Worm (Caenorhabditis elegans): Measurements from ENCODE around the gene F38E11.9.
A peak's percentile ranks its signal among the peaks of the same experiment; 100 is the strongest.

Gene F38E11.9

DNA sequence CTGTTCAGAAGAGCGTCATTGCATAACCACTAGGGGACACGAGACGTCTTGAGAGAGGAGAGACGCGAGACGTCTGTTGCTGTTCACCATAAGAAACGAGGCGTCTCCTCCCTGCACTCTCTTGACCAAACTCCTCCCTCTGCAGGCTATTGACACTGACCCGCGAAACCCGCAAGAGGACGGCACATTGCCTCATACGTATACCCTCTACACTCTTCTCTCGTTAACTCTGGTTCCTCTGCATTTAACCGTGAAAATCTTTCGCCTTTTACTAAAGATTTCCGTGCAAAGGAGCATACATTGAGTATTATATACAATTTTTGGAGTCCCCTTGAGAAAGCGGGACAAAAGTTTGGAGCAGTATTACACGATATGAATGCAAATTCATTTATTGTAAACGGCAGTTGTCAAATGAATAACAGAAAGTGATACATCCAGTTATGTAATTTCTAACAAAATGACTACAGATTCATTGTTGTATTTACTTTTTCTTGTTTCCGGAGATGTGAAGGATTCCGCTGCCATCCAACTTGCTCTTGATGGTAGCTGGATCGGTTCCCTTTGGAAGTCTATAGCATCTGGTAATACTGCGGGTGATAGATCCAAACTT lies 682 bp upstream of the F38E11.9 start (continued):
- TF ChIP-seq daf-8 (GFP tag; IDR thresholded peaks at IDR 0.05): no peak
- peak; percentile 84 for TF ChIP-seq duxl-1 (tag; optimal IDR thresholded peaks at IDR 0.05; ENCODE audit: poor library complexity)
- TF ChIP-seq vab-7 (GFP tag; IDR thresholded peaks at IDR 0.05): no peak; the same call in 1 of the 2 replicates
- peak; percentile 87 for TF ChIP-seq T20F7.1 (GFP tag; optimal IDR thresholded peaks at IDR 0.05)
- peak; percentile 81 for TF ChIP-seq F10B5.3 (tag; optimal IDR thresholded peaks at IDR 0.05)
- peak; percentile 87 for TF ChIP-seq nhr-102 (tag; optimal IDR thresholded peaks at IDR 0.05)
- peak; percentile 97 for TF ChIP-seq dve-1 (tag; optimal IDR thresholded peaks at IDR 0.05; ENCODE audit: insufficient read depth)
- TF ChIP-seq ztf-11 (tag; optimal IDR thresholded peaks at IDR 0.05): no peak
- TF ChIP-seq nhr-11 (tag; optimal IDR thresholded peaks at IDR 0.05): peak; percentile 92
- TF ChIP-seq hmg-1.1 (GFP tag; IDR thresholded peaks at IDR 0.05): peak; percentile 94
- TF ChIP-seq zfp-3 (GFP tag; conservative IDR thresholded peaks at IDR 0.05): peak; percentile 86
- peak; percentile 81 for TF ChIP-seq F37D6.2 (tag; optimal IDR thresholded peaks at IDR 0.05)
- TF ChIP-seq zip-11 (GFP tag; IDR thresholded peaks at IDR 0.05): no peak
- peak; percentile 91 for TF ChIP-seq aha-1 (tag)
- TF ChIP-seq F26F4.8 (GFP tag; conservative IDR thresholded peaks at IDR 0.05): no peak
- no peak for TF ChIP-seq egl-27 (tag; optimal IDR thresholded peaks at IDR 0.05)
- TF ChIP-seq unc-62 (GFP tag; optimal IDR thresholded peaks at IDR 0.05 in 1 of 2): peak; percentile 42 to 98
- no peak for TF ChIP-seq unc-62 (tag; optimal IDR thresholded peaks at IDR 0.05)
- no peak for TF ChIP-seq lir-3 (tag; optimal IDR thresholded peaks at IDR 0.05)
- no peak for TF ChIP-seq saeg-2 (GFP tag; IDR thresholded peaks at IDR 0.05)
- peak; percentile 88 for TF ChIP-seq nhr-28 (tag; optimal IDR thresholded peaks at IDR 0.05)
- TF ChIP-seq zfp-2 (tag; optimal IDR thresholded peaks at IDR 0.05): peak; percentile 56
- no peak for TF ChIP-seq dmd-8 (GFP tag; IDR thresholded peaks at IDR 0.05)
- no peak for TF ChIP-seq cey-2 (tag; optimal IDR thresholded peaks at IDR 0.05; ENCODE audit: borderline replicate concordance, insufficient read depth)
- TF ChIP-seq lin-15B (tag; optimal IDR thresholded peaks at IDR 0.05): no peak
- peak; percentile 86 for TF ChIP-seq F49E8.2 (tag; optimal IDR thresholded peaks at IDR 0.05; ENCODE audit: borderline replicate concordance)
- no peak for TF ChIP-seq dmd-9 (GFP tag; IDR thresholded peaks at IDR 0.05)
- TF ChIP-seq lin-29 (GFP tag; IDR thresholded peaks at IDR 0.05): no peak
- TF ChIP-seq nhr-77 (tag; optimal IDR thresholded peaks at IDR 0.05): peak; percentile 88
- peak; percentile 97 for TF ChIP-seq mep-1 (tag; optimal IDR thresholded peaks at IDR 0.05)
- TF ChIP-seq mdl-1 (tag; optimal IDR thresholded peaks at IDR 0.05): peak; percentile 72 to 95
- peak; percentile 75 to 93 for TF ChIP-seq lsy-2 (tag; optimal IDR thresholded peaks at IDR 0.05)
- no peak for TF ChIP-seq ceh-28 (tag; optimal IDR thresholded peaks at IDR 0.05)
- TF ChIP-seq Y105C5A.15 (GFP tag; IDR thresholded peaks at IDR 0.05): no peak
- peak; percentile 67 for TF ChIP-seq Y48G9A.11 (GFP tag; IDR thresholded peaks at IDR 0.05)
- peak; percentile 86 for TF ChIP-seq lin-38 (GFP tag; IDR thresholded peaks at IDR 0.05)
- TF ChIP-seq gei-8 (GFP tag; optimal IDR thresholded peaks at IDR 0.05): peak; percentile 80
- peak; percentile 79 for TF ChIP-seq dpl-1 (GFP tag; optimal IDR thresholded peaks at IDR 0.05)
- TF ChIP-seq nhr-25 (tag; optimal IDR thresholded peaks at IDR 0.05; ENCODE audit: borderline replicate concordance, insufficient read depth): peak; percentile 95
- TF ChIP-seq lim-7 (GFP tag; IDR thresholded peaks at IDR 0.05): peak; percentile 60; the same call in 1 of the 2 replicates
- peak; percentile 35 to 87 for TF ChIP-seq daf-16 (GFP tag; optimal IDR thresholded peaks at IDR 0.05)
- TF ChIP-seq daf-16 (tag; optimal IDR thresholded peaks at IDR 0.05): peak; percentile 98
- TF ChIP-seq spr-1 (tag; optimal IDR thresholded peaks at IDR 0.05): peak; percentile 81
- TF ChIP-seq daf-12 (tag; optimal IDR thresholded peaks at IDR 0.05): no peak
- TF ChIP-seq ces-1 (GFP tag; optimal IDR thresholded peaks at IDR 0.05): peak; percentile 23
- TF ChIP-seq php-3 (GFP tag; IDR thresholded peaks at IDR 0.05): peak; percentile 59; the same call in 1 of the 2 replicates
- TF ChIP-seq F44E2.7 (GFP tag; IDR thresholded peaks at IDR 0.05): no peak
- TF ChIP-seq ceh-62 (tag; optimal IDR thresholded peaks at IDR 0.05): no peak
- peak; percentile 92 for TF ChIP-seq hlh-11 (tag; optimal IDR thresholded peaks at IDR 0.05)
- TF ChIP-seq snpc-1.2 (GFP tag; IDR thresholded peaks at IDR 0.05): peak; percentile 94
- TF ChIP-seq jun-1 (tag; optimal IDR thresholded peaks at IDR 0.05): peak; percentile 85
